Fruit fly (Drosophila melanogaster): ENCODE measurements around the gene Ddrgk1.
A peak's percentile ranks its signal among the peaks of the same experiment; 100 is the strongest.

Gene Ddrgk1

dm6 chr3R:21181957-21182356 lies 32.9 kb upstream of the Ddrgk1 start:
- TF ChIP-seq HLH106 (tag; optimal IDR thresholded peaks at IDR 0.05) = no peak

- TF ChIP-seq sv (GFP tag; optimal IDR thresholded peaks at IDR 0.05) = peak; percentile 4
- TF ChIP-seq Jra (GFP tag; optimal IDR thresholded peaks at IDR 0.05) = no peak
- TF ChIP-seq sage (GFP tag; optimal IDR thresholded peaks at IDR 0.05) = no peak
- TF ChIP-seq dl (GFP tag; optimal IDR thresholded peaks at IDR 0.05; ENCODE audit: insufficient read depth in 1 of 2, partially characterized antibody in 2 of 2) = no peak
- no peak for TF ChIP-seq lola (GFP tag; optimal IDR thresholded peaks at IDR 0.05)
- TF ChIP-seq dsf (GFP tag; optimal IDR thresholded peaks at IDR 0.05; ENCODE audit: borderline replicate concordance) = no peak
- peak; percentile 65 for TF ChIP-seq N (GFP tag; optimal IDR thresholded peaks at IDR 0.05)
- TF ChIP-seq tai (GFP tag; optimal IDR thresholded peaks at IDR 0.05) = no peak
- no peak for TF ChIP-seq CG32264 (GFP tag; optimal IDR thresholded peaks at IDR 0.05)
- no peak for TF ChIP-seq ey (GFP tag; optimal IDR thresholded peaks at IDR 0.05)
- peak; percentile 14 for TF ChIP-seq Vsx2 (GFP tag; optimal IDR thresholded peaks at IDR 0.05; ENCODE audit: partially characterized antibody)
- no peak for TF ChIP-seq psq (GFP tag; optimal IDR thresholded peaks at IDR 0.05)
- TF ChIP-seq Hnf4 (GFP tag; optimal IDR thresholded peaks at IDR 0.05) = peak; percentile 23
- TF ChIP-seq Dif (GFP tag; optimal IDR thresholded peaks at IDR 0.05; ENCODE audit: partially characterized antibody) = no peak
- TF ChIP-seq jim (GFP tag; optimal IDR thresholded peaks at IDR 0.05) = no peak
- TF ChIP-seq brk (GFP tag; optimal IDR thresholded peaks at IDR 0.05) = no peak
- no peak for TF ChIP-seq Abd-B (GFP tag; optimal IDR thresholded peaks at IDR 0.05)
- TF ChIP-seq CG9705 (GFP tag; optimal IDR thresholded peaks at IDR 0.05) = peak; percentile 20
- no peak for TF ChIP-seq br (GFP tag; optimal IDR thresholded peaks at IDR 0.05)
- peak; percentile 9 for TF ChIP-seq Sp1 (GFP tag; optimal IDR thresholded peaks at IDR 0.05)
- no peak for TF ChIP-seq usp (GFP tag; optimal IDR thresholded peaks at IDR 0.05)
- no peak for TF ChIP-seq Hr78 (GFP tag; optimal IDR thresholded peaks at IDR 0.05)
- TF ChIP-seq fru (GFP tag; optimal IDR thresholded peaks at IDR 0.05) = peak; percentile 38
- no peak for TF ChIP-seq GATAd (GFP tag; optimal IDR thresholded peaks at IDR 0.05)
- no peak for TF ChIP-seq Rel (GFP tag; optimal IDR thresholded peaks at IDR 0.05)
- TF ChIP-seq Rel (tag; optimal IDR thresholded peaks at IDR 0.05) = no peak
- TF ChIP-seq dmrt93B (GFP tag; optimal IDR thresholded peaks at IDR 0.05) = peak; percentile 15
- TF ChIP-seq CrebA (GFP tag; optimal IDR thresholded peaks at IDR 0.05; ENCODE audit: borderline replicate concordance) = no peak
- peak; percentile 12 for TF ChIP-seq Hr83 (GFP tag; optimal IDR thresholded peaks at IDR 0.05; ENCODE audit: poor library complexity, severe bottlenecking)
- peak; percentile 22 for TF ChIP-seq h (GFP tag; optimal IDR thresholded peaks at IDR 0.05)
- TF ChIP-seq Dfd (GFP tag; optimal IDR thresholded peaks at IDR 0.05) = no peak
- no peak for TF ChIP-seq woc (GFP tag; optimal IDR thresholded peaks at IDR 0.05)
- peak; percentile 47 for TF ChIP-seq rgr (GFP tag; optimal IDR thresholded peaks at IDR 0.05)
- TF ChIP-seq HLH106 (tag; optimal IDR thresholded peaks at IDR 0.05) = peak; percentile 44
- TF ChIP-seq Myc (optimal IDR thresholded peaks at IDR 0.05) = peak; percentile 30
- TF ChIP-seq OdsH (GFP tag; optimal IDR thresholded peaks at IDR 0.05) = peak; percentile 11
- peak in 1 of 2 experiments; percentile 43 for TF ChIP-seq foxo (GFP tag; optimal IDR thresholded peaks at IDR 0.05)
- no peak for TF ChIP-seq pan (optimal IDR thresholded peaks at IDR 0.05)
- TF ChIP-seq Mio (GFP tag; optimal IDR thresholded peaks at IDR 0.05) = no peak
Measured at dm6 chr3R:21184373-21185132, 30.3 kb upstream of the Ddrgk1 start.

- no peak for TF ChIP-seq psq (GFP tag; optimal IDR thresholded peaks at IDR 0.05)
- no peak for TF ChIP-seq tai (GFP tag; optimal IDR thresholded peaks at IDR 0.05)
- TF ChIP-seq Abd-B (GFP tag; optimal IDR thresholded peaks at IDR 0.05) = no peak
Measured at dm6 chr3R:21185655-21186054, 29.2 kb upstream of the Ddrgk1 start.
